Worm (Caenorhabditis elegans) whole organism, L4 larva: Measurements from ENCODE around the gene C16C8.26.

Experiments
- D1046.2 ChIP-seq: fragments of 200-800 bp; sonication (Bioruptor generic); IDR thresholded peaks from 2 replicates; pipeline ENCODE4 v1.3.6; 2022; ENCODE audit warnings: missing genetic modification characterization, missing compliant biosample characterization
- F10B5.3 ChIP-seq: sonication (generic microtip); optimal IDR thresholded peaks from 2 replicates; lab custom pipeline; 2016; ENCODE audit warnings: mild to moderate bottlenecking, missing genetic modification characterization, missing compliant biosample characterization
- T20F7.1 ChIP-seq: fragments of 200-800 bp; sonication (Bioruptor generic); optimal IDR thresholded peaks from 2 replicates; lab custom pipeline; 2018; ENCODE audit warnings: mild to moderate bottlenecking, missing genetic modification characterization, missing compliant biosample characterization
- Y75B8A.6 ChIP-seq: fragments of 200-800 bp; sonication (Bioruptor generic); IDR thresholded peaks from 2 replicates; pipeline ENCODE4 v1.3.6; 2022; ENCODE audit warnings: missing genetic modification reagents, missing genetic modification characterization, missing compliant biosample characterization
- ZK337.2 ChIP-seq: fragments of 200-800 bp; sonication (Bioruptor generic); IDR thresholded peaks from 2 replicates; pipeline ENCODE4 v1.3.6; 2022; ENCODE audit warnings: missing genetic modification reagents, missing genetic modification characterization, missing compliant biosample characterization
- ZK546.5 ChIP-seq, 2 experiments: sonication (generic microtip); optimal IDR thresholded peaks; 2 replicates each; lab custom pipeline; 2017; ENCODE audit warnings: missing biosample characterization in 2 of 2, missing genetic modification characterization in 2 of 2
- aha-1 ChIP-seq: fragments of 150-350 bp; peaks from one replicate; lab custom pipeline; 2014; ENCODE audit warnings: missing biosample characterization, missing genetic modification characterization
- ama-1 ChIP-seq: fragments of 150-350 bp; optimal IDR thresholded peaks from 2 replicates; lab custom pipeline; 2014; ENCODE audit warnings: inconsistent platforms, mixed read lengths
- arid-1 ChIP-seq: fragments of 200-800 bp; sonication (Bioruptor generic); conservative IDR thresholded peaks from 2 replicates; pipeline ENCODE4 v1.3.6; 2022; ENCODE audit warnings: missing genetic modification reagents, missing genetic modification characterization, missing compliant biosample characterization
- attf-4 ChIP-seq: sonication (generic microtip); optimal IDR thresholded peaks from 3 replicates; lab custom pipeline; 2017; ENCODE audit warnings: missing biosample characterization, missing genetic modification characterization
- ceh-28 ChIP-seq: fragments of 150-350 bp; optimal IDR thresholded peaks from 2 replicates; lab custom pipeline; 2014; ENCODE audit warnings: missing biosample characterization, missing genetic modification reagents, missing genetic modification characterization
- ceh-82 ChIP-seq: sonication (generic microtip); optimal IDR thresholded peaks from 2 replicates; lab custom pipeline; 2017; ENCODE audit warnings: missing biosample characterization, missing genetic modification characterization
- daf-16 ChIP-seq, 3 experiments: sonication (generic microtip); optimal IDR thresholded peaks; 2 replicates each; lab custom pipeline; 2016 to 2017; ENCODE audit warnings: missing genetic modification characterization in 3 of 3, missing genetic modification reagents in 3 of 3, mild to moderate bottlenecking in 2 of 3, missing compliant biosample characterization in 2 of 3, missing biosample characterization in 1 of 3, moderate library complexity in 1 of 3
- daf-19 ChIP-seq: fragments of 200-800 bp; sonication (Bioruptor generic); conservative IDR thresholded peaks from 2 replicates; pipeline ENCODE4 v1.3.6; 2022; ENCODE audit warnings: missing genetic modification characterization, missing compliant biosample characterization
- dmd-6 ChIP-seq: fragments of 200-800 bp; sonication (Bioruptor generic); IDR thresholded peaks from 2 replicates; pipeline ENCODE4 v1.3.6; 2022; ENCODE audit warnings: missing genetic modification reagents, missing genetic modification characterization, missing compliant biosample characterization
- dmd-8 ChIP-seq: fragments of 200-800 bp; sonication (Bioruptor generic); IDR thresholded peaks from 2 replicates; pipeline ENCODE4 v1.3.6; 2022; ENCODE audit warnings: missing genetic modification characterization, missing compliant biosample characterization
- dve-1 ChIP-seq: sonication (generic microtip); optimal IDR thresholded peaks from 2 replicates; lab custom pipeline; 2017; ENCODE audit warnings: antibody characterized with exemption, mild to moderate bottlenecking, missing genetic modification characterization, missing compliant biosample characterization; ENCODE audit not compliant: insufficient read depth
- egl-27 ChIP-seq: sonication (generic microtip); optimal IDR thresholded peaks from 3 replicates; lab custom pipeline; 2017; ENCODE audit warnings: missing biosample characterization, missing genetic modification reagents, missing genetic modification characterization
- egl-43 ChIP-seq: fragments of 200-800 bp; sonication (Bioruptor generic); IDR thresholded peaks from 2 replicates; pipeline ENCODE4 v1.3.6; 2022; ENCODE audit warnings: missing genetic modification reagents, missing genetic modification characterization, missing compliant biosample characterization
- hif-1 ChIP-seq, 2 experiments: sonication (generic microtip); optimal IDR thresholded peaks; 2 replicates each; lab custom pipeline; 2016 to 2017; ENCODE audit warnings: missing compliant biosample characterization in 2 of 2, missing genetic modification characterization in 2 of 2, missing genetic modification reagents in 2 of 2, missing genotype in 2 of 2, mild to moderate bottlenecking in 1 of 2
- hlh-11 ChIP-seq: fragments of 200-800 bp; sonication (Bioruptor generic); optimal IDR thresholded peaks from 2 replicates; lab custom pipeline; 2018; ENCODE audit warnings: mild to moderate bottlenecking, missing genetic modification characterization, missing compliant biosample characterization
- hlh-30 ChIP-seq: sonication (generic microtip); optimal IDR thresholded peaks from 2 replicates; lab custom pipeline; 2017; ENCODE audit warnings: antibody characterized with exemption, mild to moderate bottlenecking, missing genetic modification characterization, missing compliant biosample characterization; ENCODE audit not compliant: insufficient read depth
- hmg-1.1 ChIP-seq: fragments of 200-800 bp; sonication (Bioruptor generic); IDR thresholded peaks from 2 replicates; pipeline ENCODE4 v1.3.6; 2022; ENCODE audit warnings: missing genetic modification reagents, missing genetic modification characterization, missing compliant biosample characterization
- lim-7 ChIP-seq: fragments of 200-800 bp; sonication (Bioruptor generic); IDR thresholded peaks from 2 replicates; pipeline ENCODE4 v1.3.6; 2022; ENCODE audit warnings: missing genetic modification characterization, missing compliant biosample characterization
- lin-1 ChIP-seq: fragments of 200-800 bp; sonication (Bioruptor generic); IDR thresholded peaks from 2 replicates; pipeline ENCODE4 v1.3.6; 2022; ENCODE audit warnings: missing genetic modification reagents, missing genetic modification characterization, missing compliant biosample characterization
- lin-29 ChIP-seq: fragments of 200-800 bp; sonication (Bioruptor generic); IDR thresholded peaks from 2 replicates; pipeline ENCODE4 v1.3.6; 2022; ENCODE audit warnings: missing genetic modification reagents, missing genetic modification characterization, missing compliant biosample characterization
- lir-3 ChIP-seq: sonication (generic microtip); optimal IDR thresholded peaks from 2 replicates; lab custom pipeline; 2016; ENCODE audit warnings: mild to moderate bottlenecking, missing genetic modification characterization, missing compliant biosample characterization
- lsy-2 ChIP-seq, 2 experiments: fragments of 150-350 bp in 1 of 2; sonication (generic microtip) in 1 of 2; optimal IDR thresholded peaks; 2 replicates each; lab custom pipeline; 2014 to 2017; ENCODE audit warnings: missing biosample characterization in 2 of 2, missing genetic modification characterization in 2 of 2
- madf-5 ChIP-seq, 2 experiments: fragments of 200-800 bp; sonication (Bioruptor generic); IDR thresholded peaks; 2 replicates each; pipeline ENCODE4 v1.3.6; 2022; ENCODE audit warnings: missing compliant biosample characterization in 2 of 2, missing genetic modification characterization in 2 of 2
- mdl-1 ChIP-seq, 2 experiments: fragments of 150-350 bp in 1 of 2; sonication (generic microtip) in 1 of 2; optimal IDR thresholded peaks; 2 replicates each; lab custom pipeline; 2014 to 2017; ENCODE audit warnings: missing biosample characterization in 2 of 2, missing genetic modification characterization in 2 of 2
- mdt-29 ChIP-seq: fragments of 200-800 bp; sonication (Bioruptor generic); IDR thresholded peaks from 2 replicates; pipeline ENCODE4 v1.3.6; 2022; ENCODE audit warnings: missing genetic modification reagents, missing genetic modification characterization, missing compliant biosample characterization
- mep-1 ChIP-seq: fragments of 150-350 bp; sonication (generic microtip); optimal IDR thresholded peaks from 3 replicates; lab custom pipeline; 2014; ENCODE audit warnings: missing biosample characterization, missing genetic modification characterization
- mes-2 ChIP-seq: sonication (generic microtip); optimal IDR thresholded peaks from 2 replicates; lab custom pipeline; 2016; ENCODE audit warnings: missing genotype, mild to moderate bottlenecking, missing genetic modification characterization, missing compliant biosample characterization; ENCODE audit not compliant: poor library complexity, severe bottlenecking
- nhr-111 ChIP-seq: fragments of 200-800 bp; sonication (Bioruptor generic); optimal IDR thresholded peaks from 2 replicates; lab custom pipeline; 2018; ENCODE audit warnings: mild to moderate bottlenecking, missing genetic modification characterization, missing compliant biosample characterization
- nhr-25 ChIP-seq: sonication (generic microtip); optimal IDR thresholded peaks from 2 replicates; lab custom pipeline; 2017; ENCODE audit warnings: missing genetic modification characterization, mild to moderate bottlenecking, missing compliant biosample characterization, antibody characterized with exemption, moderate library complexity, borderline replicate concordance; ENCODE audit not compliant: insufficient read depth
- nhr-76 ChIP-seq: fragments of 150-350 bp; optimal IDR thresholded peaks from 2 replicates; lab custom pipeline; 2014; ENCODE audit warnings: missing biosample characterization, missing genetic modification characterization
- nhr-77 ChIP-seq: fragments of 150-350 bp; optimal IDR thresholded peaks from 2 replicates; lab custom pipeline; 2014; ENCODE audit warnings: missing biosample characterization, missing genetic modification characterization
- php-3 ChIP-seq: fragments of 200-800 bp; sonication (Bioruptor generic); IDR thresholded peaks from 2 replicates; pipeline ENCODE4 v1.3.6; 2022; ENCODE audit warnings: missing genetic modification reagents, missing genetic modification characterization, missing compliant biosample characterization
- pqm-1 ChIP-seq: sonication (generic microtip); optimal IDR thresholded peaks from 2 replicates; lab custom pipeline; 2017; ENCODE audit warnings: missing biosample characterization, missing genetic modification characterization
- rbr-2 ChIP-seq: sonication (generic microtip); optimal IDR thresholded peaks from 2 replicates; lab custom pipeline; 2016; ENCODE audit warnings: missing genotype, missing genetic modification characterization, missing compliant biosample characterization
- set-16 ChIP-seq: fragments of 200-800 bp; sonication (Bioruptor generic); IDR thresholded peaks from 2 replicates; pipeline ENCODE4 v1.3.6; 2022; ENCODE audit warnings: missing genetic modification reagents, missing genetic modification characterization, missing compliant biosample characterization
- snpc-1.2 ChIP-seq: fragments of 200-800 bp; sonication (Bioruptor generic); IDR thresholded peaks from 2 replicates; pipeline ENCODE4 v1.3.6; 2022; ENCODE audit warnings: missing genetic modification reagents, missing genetic modification characterization, missing compliant biosample characterization
- spr-3 ChIP-seq: fragments of 200-800 bp; sonication (Bioruptor generic); optimal IDR thresholded peaks from 2 replicates; lab custom pipeline; 2018; ENCODE audit warnings: mild to moderate bottlenecking, missing genetic modification characterization, missing compliant biosample characterization
- tag-97 ChIP-seq: fragments of 200-800 bp; sonication (Bioruptor generic); IDR thresholded peaks from 2 replicates; pipeline ENCODE4 v1.3.6; 2022; ENCODE audit warnings: missing genetic modification characterization, missing compliant biosample characterization
- unc-130 ChIP-seq: sonication (generic microtip); optimal IDR thresholded peaks from 2 replicates; lab custom pipeline; 2016; ENCODE audit warnings: missing genetic modification reagents, missing genetic modification characterization, missing compliant biosample characterization
- unc-39 ChIP-seq: sonication (generic microtip); optimal IDR thresholded peaks from 2 replicates; lab custom pipeline; 2017; ENCODE audit warnings: missing biosample characterization, missing genetic modification characterization
- zag-1 ChIP-seq: fragments of 150-350 bp; optimal IDR thresholded peaks from 2 replicates; lab custom pipeline; 2014; ENCODE audit warnings: missing biosample characterization, missing genetic modification characterization
- ztf-11 ChIP-seq: fragments of 150-350 bp; optimal IDR thresholded peaks from 2 replicates; lab custom pipeline; 2014; ENCODE audit warnings: missing biosample characterization, missing genetic modification characterization
- ztf-7 ChIP-seq: fragments of 150-350 bp; optimal IDR thresholded peaks from 2 replicates; lab custom pipeline; 2014; ENCODE audit warnings: missing biosample characterization, missing genetic modification characterization

C16C8.26 gene

ce11 chrII:3429400-3429799, 28.7 kb downstream of the C16C8.26 start, which contains the start of gene C16C8.18:
Gene C16C8.18, plus strand, starts transcription at chrII:3429700.
- TF ChIP-seq daf-16 (GFP tag; optimal IDR thresholded peaks at IDR 0.05; lab: Kevin White, UChicago) (no peak), daf-16 (tag; optimal IDR thresholded peaks at IDR 0.05; lab: Kevin White, UChicago) (no peak), dmd-6 (GFP tag; lab: Robert Waterston, UW) (no peak), ZK546.5 (tag; optimal IDR thresholded peaks at IDR 0.05; lab: Kevin White, UChicago) (no peak), T20F7.1 (GFP tag; lab: Kevin White, UChicago) (no peak), ztf-7 (tag; lab: Kevin White, UChicago) (no peak), nhr-77 (tag; lab: Kevin White, UChicago) (no peak), snpc-1.2 (GFP tag; lab: Robert Waterston, UW) (no peak), nhr-76 (no peak), dve-1 (no peak), lsy-2 (tag; optimal IDR thresholded peaks at IDR 0.05; lab: Kevin White, UChicago) (no peak), mes-2 (no peak), rbr-2 (tag; lab: Kevin White, UChicago) (no peak), daf-19 (GFP tag; lab: Robert Waterston, UW) (no peak), dmd-8 (GFP tag; lab: Robert Waterston, UW) (no peak), lir-3 (tag; lab: Kevin White, UChicago) (no peak), ztf-11 (tag; lab: Kevin White, UChicago) (no peak), nhr-111 (no peak), ama-1 (no peak), nhr-25 (no peak), set-16 (no peak)

ce11 chrII:3428158-3428704, 29.9 kb downstream of the C16C8.26 start:
- TF ChIP-seq lin-1 (no peak), ceh-82 (tag; lab: Kevin White, UChicago) (no peak), unc-130 (GFP tag; lab: Kevin White, UChicago) (no peak), dmd-8 (GFP tag; lab: Robert Waterston, UW) (no peak), php-3 (GFP tag; lab: Robert Waterston, UW) (no peak), mdl-1 (tag; optimal IDR thresholded peaks at IDR 0.05; lab: Kevin White, UChicago) (peak in 1 of 2 experiments; percentile 47), nhr-77 (tag; lab: Kevin White, UChicago) (no peak), unc-39 (tag; lab: Kevin White, UChicago) (no peak), attf-4 (tag; lab: Kevin White, UChicago) (no peak), Y75B8A.6 (GFP tag; lab: Robert Waterston, UW) (no peak), mdt-29 (no peak), lim-7 (GFP tag; lab: Robert Waterston, UW) (no peak), lsy-2 (tag; optimal IDR thresholded peaks at IDR 0.05; lab: Kevin White, UChicago) (peak in 1 of 2 experiments; percentile 29), egl-27 (tag; lab: Kevin White, UChicago) (no peak), dmd-6 (GFP tag; lab: Robert Waterston, UW) (no peak), lin-29 (no peak), hlh-30 (tag; lab: Kevin White, UChicago) (peak; percentile 69), ZK337.2 (no peak), set-16 (peak; percentile 82), rbr-2 (tag; lab: Kevin White, UChicago) (peak; percentile 41), pqm-1 (no peak), aha-1 (tag; lab: Kevin White, UChicago) (peak; percentile 93), spr-3 (GFP tag; lab: Kevin White, UChicago) (no peak), daf-19 (GFP tag; lab: Robert Waterston, UW) (no peak), madf-5 (GFP tag; IDR thresholded peaks at IDR 0.05; lab: Robert Waterston, UW) (no peak), zag-1 (tag; lab: Kevin White, UChicago) (no peak), nhr-111 (no peak), tag-97 (GFP tag; lab: Robert Waterston, UW) (no peak), D1046.2 (no peak), ceh-28 (no peak), arid-1 (GFP tag; lab: Robert Waterston, UW) (no peak), mep-1 (peak; percentile 46), hif-1 (tag; optimal IDR thresholded peaks at IDR 0.05; lab: Kevin White, UChicago) (peak in 1 of 2 experiments; percentile 18), hmg-1.1 (GFP tag; lab: Robert Waterston, UW) (peak; percentile 71), F10B5.3 (no peak), hlh-11 (tag; lab: Kevin White, UChicago) (peak; percentile 1), egl-43 (0 out of 2 replicates have a peak, but pooled peaks have one; percentile 20)
